Fruit fly (Drosophila melanogaster) whole organism, prepupa: Measurements from ENCODE around the gene hep.

Experiments used
- Blimp-1 ChIP-seq: fragments of 200-800 bp; sonication (Bioruptor generic); optimal IDR thresholded peaks from 3 replicates; lab custom pipeline; 2017; ENCODE audit warnings: missing biosample characterization, missing genetic modification characterization, mild to moderate bottlenecking, moderate library complexity, missing genetic modification reagents
- CG10669 ChIP-seq: fragments of 200-800 bp; sonication (Bioruptor generic); optimal IDR thresholded peaks from 3 replicates; lab custom pipeline; 2018; ENCODE audit warnings: missing biosample characterization, mild to moderate bottlenecking, missing genetic modification characterization, moderate library complexity
- CG11294 ChIP-seq: fragments of 200-800 bp; sonication (Bioruptor generic); IDR thresholded peaks from 2 replicates; pipeline ENCODE4 v1.3.6; 2022; ENCODE audit warnings: missing biosample characterization, missing genetic modification characterization
- CG11762 ChIP-seq: fragments of 200-800 bp; sonication (Bioruptor generic); optimal IDR thresholded peaks from 3 replicates; lab custom pipeline; 2016; ENCODE audit warnings: missing biosample characterization, missing genetic modification characterization; ENCODE audit not compliant: insufficient read depth
- CG11902 ChIP-seq: fragments of 200-800 bp; sonication (Bioruptor generic); optimal IDR thresholded peaks from 3 replicates; lab custom pipeline; 2016; ENCODE audit warnings: missing biosample characterization, missing genetic modification characterization
- CG15336 ChIP-seq: fragments of 200-800 bp; sonication (Bioruptor generic); IDR thresholded peaks from 2 replicates; pipeline ENCODE4 v1.3.6; 2022; ENCODE audit warnings: missing biosample characterization, missing genetic modification characterization
- CG1621 ChIP-seq: fragments of 200-800 bp; sonication (Bioruptor generic); optimal IDR thresholded peaks from 3 replicates; lab custom pipeline; 2018; ENCODE audit warnings: missing biosample characterization, mild to moderate bottlenecking, missing genetic modification characterization
- CG16779 ChIP-seq: fragments of 200-800 bp; sonication (Bioruptor generic); optimal IDR thresholded peaks from 3 replicates; lab custom pipeline; 2017; ENCODE audit warnings: missing biosample characterization, mild to moderate bottlenecking, missing genetic modification characterization
- CG3032 ChIP-seq: fragments of 200-800 bp; optimal IDR thresholded peaks from 2 replicates; lab custom pipeline; 2019; ENCODE audit warnings: missing biosample characterization, mild to moderate bottlenecking, missing genetic modification characterization, moderate library complexity
- CG31627 ChIP-seq: fragments of 200-800 bp; sonication (Bioruptor generic); optimal IDR thresholded peaks from 3 replicates; lab custom pipeline; 2016; ENCODE audit warnings: missing biosample characterization, missing genetic modification characterization
- CG32006 ChIP-seq: fragments of 200-800 bp; sonication (Bioruptor generic); optimal IDR thresholded peaks from 3 replicates; lab custom pipeline; 2017; ENCODE audit warnings: missing biosample characterization, mild to moderate bottlenecking, missing genetic modification characterization
- CG34406 ChIP-seq: fragments of 200-800 bp; sonication (Bioruptor generic); optimal IDR thresholded peaks from 3 replicates; lab custom pipeline; 2016; ENCODE audit warnings: missing biosample characterization, missing genetic modification characterization
- CG3919 ChIP-seq: fragments of 200-800 bp; sonication (Bioruptor generic); optimal IDR thresholded peaks from 3 replicates; lab custom pipeline; 2016; ENCODE audit warnings: missing biosample characterization, missing genetic modification characterization
- CG4318 ChIP-seq: fragments of 200-800 bp; sonication (Bioruptor generic); optimal IDR thresholded peaks from 3 replicates; lab custom pipeline; 2017; ENCODE audit warnings: missing biosample characterization, mild to moderate bottlenecking, missing genetic modification characterization
- CG6163 ChIP-seq: fragments of 200-800 bp; sonication (Bioruptor generic); IDR thresholded peaks from 3 replicates; pipeline ENCODE4 v1.3.6; 2022; ENCODE audit warnings: missing biosample characterization, missing genetic modification characterization
- CG6276 ChIP-seq: fragments of 200-800 bp; sonication (Bioruptor generic); optimal IDR thresholded peaks from 2 replicates; lab custom pipeline; 2017; ENCODE audit warnings: missing biosample characterization, mild to moderate bottlenecking, missing genetic modification characterization
- CG6792 ChIP-seq: fragments of 200-800 bp; sonication (Bioruptor generic); optimal IDR thresholded peaks from 3 replicates; lab custom pipeline; 2016; ENCODE audit warnings: missing biosample characterization, missing genetic modification characterization
- CG6854 ChIP-seq: fragments of 200-800 bp; sonication (Bioruptor generic); optimal IDR thresholded peaks from 2 replicates; lab custom pipeline; 2017; ENCODE audit warnings: missing biosample characterization, mild to moderate bottlenecking, missing genetic modification characterization
- CG7368 ChIP-seq: fragments of 200-800 bp; sonication (Bioruptor generic); optimal IDR thresholded peaks from 3 replicates; lab custom pipeline; 2016; ENCODE audit warnings: missing biosample characterization, missing genetic modification characterization
- CG8119 ChIP-seq: fragments of 200-800 bp; sonication (Bioruptor generic); IDR thresholded peaks from 3 replicates; pipeline ENCODE4 v1.3.6; 2022; ENCODE audit warnings: missing biosample characterization, missing genetic modification characterization
- CG8319 ChIP-seq: fragments of 200-800 bp; sonication (Bioruptor generic); optimal IDR thresholded peaks from 3 replicates; lab custom pipeline; 2016; ENCODE audit warnings: missing biosample characterization, missing genetic modification characterization
- CG8632 ChIP-seq: fragments of 200-800 bp; sonication (Bioruptor generic); optimal IDR thresholded peaks from 3 replicates; lab custom pipeline; 2016; ENCODE audit warnings: missing biosample characterization, missing genetic modification characterization
- CG9139 ChIP-seq: fragments of 200-800 bp; sonication (Bioruptor generic); optimal IDR thresholded peaks from 3 replicates; lab custom pipeline; 2017; ENCODE audit warnings: missing biosample characterization, mild to moderate bottlenecking, missing genetic modification characterization
- Eip75B ChIP-seq: fragments of 200-800 bp; sonication (Bioruptor generic); optimal IDR thresholded peaks from 3 replicates; lab custom pipeline; 2016; ENCODE audit warnings: missing biosample characterization, missing genetic modification characterization
- Eip78C ChIP-seq: fragments of 200-800 bp; sonication (Bioruptor generic); peaks from one replicate; lab custom pipeline; 2016; ENCODE audit warnings: missing biosample characterization, missing genetic modification characterization
- Eip93F ChIP-seq: fragments of 200-800 bp; sonication (Bioruptor generic); optimal IDR thresholded peaks from 2 replicates; lab custom pipeline; 2016; ENCODE audit warnings: missing biosample characterization, mild to moderate bottlenecking, missing genetic modification characterization
- Ets21C ChIP-seq: fragments of 200-800 bp; sonication (Bioruptor generic); optimal IDR thresholded peaks from 3 replicates; lab custom pipeline; 2016; ENCODE audit warnings: missing biosample characterization, missing genetic modification characterization
- Ets96B ChIP-seq: fragments of 200-800 bp; optimal IDR thresholded peaks from 2 replicates; lab custom pipeline; 2019; ENCODE audit warnings: missing biosample characterization, mild to moderate bottlenecking, missing genetic modification characterization, moderate library complexity
- Gug ChIP-seq: fragments of 200-800 bp; sonication (Bioruptor generic); IDR thresholded peaks from 2 replicates; pipeline ENCODE4 v1.3.6; 2022; ENCODE audit warnings: missing biosample characterization, missing genetic modification characterization
- Hr38 ChIP-seq: sonication (Bioruptor generic); optimal IDR thresholded peaks from 2 replicates; lab custom pipeline; 2016; ENCODE audit warnings: missing biosample characterization, missing genetic modification characterization
- Hr39 ChIP-seq: fragments of 200-800 bp; sonication (Bioruptor generic); optimal IDR thresholded peaks from 2 replicates; lab custom pipeline; 2016; ENCODE audit warnings: missing biosample characterization, missing genetic modification characterization
- Hr4 ChIP-seq: fragments of 200-800 bp; sonication (Bioruptor generic); optimal IDR thresholded peaks from 3 replicates; lab custom pipeline; 2016; ENCODE audit warnings: missing biosample characterization, missing genetic modification characterization
- Lpt ChIP-seq: fragments of 200-800 bp; sonication (Bioruptor generic); optimal IDR thresholded peaks from 3 replicates; lab custom pipeline; 2016; ENCODE audit warnings: missing biosample characterization, missing genetic modification characterization
- Met ChIP-seq: fragments of 200-800 bp; sonication (Bioruptor generic); optimal IDR thresholded peaks from 3 replicates; lab custom pipeline; 2016; ENCODE audit warnings: missing biosample characterization, missing genetic modification characterization
- Smox ChIP-seq: fragments of 200-800 bp; sonication (Bioruptor generic); optimal IDR thresholded peaks from 3 replicates; lab custom pipeline; 2016; ENCODE audit warnings: missing biosample characterization, missing genetic modification characterization
- Sox14 ChIP-seq: fragments of 200-800 bp; sonication (Bioruptor generic); optimal IDR thresholded peaks from 3 replicates; lab custom pipeline; 2016; ENCODE audit warnings: missing biosample characterization, missing genetic modification characterization
- Sox15 ChIP-seq: fragments of 200-800 bp; sonication (Bioruptor generic); optimal IDR thresholded peaks from 3 replicates; lab custom pipeline; 2016; ENCODE audit warnings: missing biosample characterization, missing genetic modification characterization
- achi ChIP-seq: fragments of 200-800 bp; sonication (Bioruptor generic); optimal IDR thresholded peaks from 3 replicates; lab custom pipeline; 2016; ENCODE audit warnings: missing biosample characterization, missing genetic modification characterization
- cyc ChIP-seq: fragments of 200-800 bp; sonication (Bioruptor generic); optimal IDR thresholded peaks from 3 replicates; lab custom pipeline; 2016; ENCODE audit warnings: missing biosample characterization, missing genetic modification characterization
- dac ChIP-seq: fragments of 200-800 bp; sonication (Bioruptor generic); optimal IDR thresholded peaks from 2 replicates; lab custom pipeline; 2017; ENCODE audit warnings: missing biosample characterization, mild to moderate bottlenecking, missing genetic modification characterization
- eg ChIP-seq: fragments of 200-800 bp; sonication (Bioruptor generic); IDR thresholded peaks from 3 replicates; pipeline ENCODE4 v1.3.6; 2022; ENCODE audit warnings: missing biosample characterization, missing genetic modification characterization
- esn ChIP-seq: fragments of 200-800 bp; sonication (Bioruptor generic); optimal IDR thresholded peaks from 2 replicates; lab custom pipeline; 2016; ENCODE audit warnings: missing biosample characterization, mild to moderate bottlenecking, missing genetic modification characterization, moderate library complexity
- fd85E ChIP-seq: fragments of 200-800 bp; sonication (Bioruptor generic); optimal IDR thresholded peaks from 3 replicates; lab custom pipeline; 2016; ENCODE audit warnings: missing biosample characterization, missing genetic modification characterization
- lz ChIP-seq: fragments of 200-800 bp; sonication (Bioruptor generic); optimal IDR thresholded peaks from 3 replicates; lab custom pipeline; 2016; ENCODE audit warnings: missing biosample characterization, missing genetic modification characterization
- pdm3 ChIP-seq: fragments of 200-800 bp; sonication (Bioruptor generic); optimal IDR thresholded peaks from 3 replicates; lab custom pipeline; 2016; ENCODE audit warnings: missing biosample characterization, missing genetic modification characterization
- salr ChIP-seq, 2 experiments: fragments of 200-800 bp; sonication (Bioruptor generic); optimal IDR thresholded peaks; 3 replicates each; lab custom pipeline; 2016 to 2018; ENCODE audit warnings: missing biosample characterization in 2 of 2, missing genetic modification characterization in 2 of 2, mild to moderate bottlenecking in 1 of 2
- spab ChIP-seq: fragments of 200-800 bp; sonication (Bioruptor generic); optimal IDR thresholded peaks from 2 replicates; lab custom pipeline; 2017; ENCODE audit warnings: missing biosample characterization, mild to moderate bottlenecking, missing genetic modification characterization, missing genetic modification reagents
- ss ChIP-seq, 2 experiments: fragments of 200-800 bp; sonication (Bioruptor generic); optimal IDR thresholded peaks; 2 replicates in 1 of 2; 3 replicates in 1 of 2; lab custom pipeline; 2017 to 2018; ENCODE audit warnings: mild to moderate bottlenecking in 2 of 2, missing biosample characterization in 2 of 2, missing genetic modification characterization in 2 of 2, moderate library complexity in 1 of 2
- svp ChIP-seq: fragments of 200-800 bp; sonication (Bioruptor generic); peaks from one replicate; lab custom pipeline; 2016; ENCODE audit warnings: missing biosample characterization, missing genetic modification characterization
- topi ChIP-seq: fragments of 200-800 bp; sonication (Bioruptor generic); optimal IDR thresholded peaks from 3 replicates; lab custom pipeline; 2016; ENCODE audit warnings: missing biosample characterization, missing genetic modification characterization
- vri ChIP-seq: fragments of 200-800 bp; sonication (Bioruptor generic); optimal IDR thresholded peaks from 3 replicates; lab custom pipeline; 2016; ENCODE audit warnings: missing biosample characterization, mild to moderate bottlenecking, missing genetic modification characterization

Gene hep

dm6 chrX:13116438-13117243, 26.4 kb upstream of the hep start:
- TF ChIP-seq CG11902 (no peak), lz (GFP tag; lab: Kevin White, UChicago) (peak; percentile 7), CG11762 (no peak), fd85E (GFP tag; lab: Kevin White, UChicago) (no peak), CG7368 (GFP tag; lab: Kevin White, UChicago) (no peak), vri (GFP tag; lab: Kevin White, UChicago) (no peak), CG16779 (peak; percentile 31), CG8119 (GFP tag; lab: Robert Waterston, UW) (no peak; the same call in 2 of the 3 replicates), Eip75B (GFP tag; lab: Kevin White, UChicago) (no peak), CG8632 (GFP tag; lab: Kevin White, UChicago) (no peak), salr (GFP tag; optimal IDR thresholded peaks at IDR 0.05; lab: Kevin White, UChicago) (peak in 1 of 2 experiments; percentile 15), CG34406 (peak; percentile 13), CG8319 (GFP tag; lab: Kevin White, UChicago) (no peak), Hr39 (no peak), CG3919 (peak; percentile 2), pdm3 (GFP tag; lab: Kevin White, UChicago) (peak; percentile 6), CG3032 (peak; percentile 33), Ets96B (tag; lab: Kevin White, UChicago) (peak; percentile 31), CG9139 (GFP tag; lab: Kevin White, UChicago) (peak; percentile 74), CG1621 (tag; lab: Kevin White, UChicago) (peak; percentile 38), CG15336 (no peak), topi (GFP tag; lab: Kevin White, UChicago) (peak; percentile 21), CG32006 (GFP tag; lab: Kevin White, UChicago) (peak; percentile 57), cyc (no peak), CG6276 (GFP tag; lab: Kevin White, UChicago) (peak; percentile 14), ss (GFP tag; optimal IDR thresholded peaks at IDR 0.05; lab: Kevin White, UChicago) (peak; percentile 88 to 90), Hr38 (no peak), CG11294 (GFP tag; lab: Robert Waterston, UW) (no peak), CG6163 (peak; percentile 65; the same call in 2 of the 3 replicates), Ets21C (no peak), eg (GFP tag; lab: Robert Waterston, UW) (peak; percentile 39; the same call in 1 of the 3 replicates), Eip78C (GFP tag; lab: Kevin White, UChicago) (peak; percentile 92), CG6854 (GFP tag; lab: Kevin White, UChicago) (peak; percentile 25), Hr4 (GFP tag; lab: Kevin White, UChicago) (peak; percentile 12), svp (GFP tag; lab: Kevin White, UChicago) (peak; percentile 70), spab (GFP tag; lab: Kevin White, UChicago) (peak; percentile 40), Blimp-1 (GFP tag; lab: Kevin White, UChicago) (peak; percentile 6), dac (no peak), Eip93F (GFP tag; lab: Kevin White, UChicago) (no peak), Met (GFP tag; lab: Kevin White, UChicago) (peak; percentile 24), Sox14 (GFP tag; lab: Kevin White, UChicago) (no peak), CG6792 (no peak), Sox15 (no peak), CG10669 (GFP tag; lab: Kevin White, UChicago) (peak; percentile 35), Lpt (no peak), achi (no peak), Smox (no peak), esn (GFP tag; lab: Kevin White, UChicago) (no peak), Gug (GFP tag; lab: Robert Waterston, UW) (no peak), CG4318 (GFP tag; lab: Kevin White, UChicago) (no peak), CG31627 (GFP tag; lab: Kevin White, UChicago) (no peak)
